Worm (Caenorhabditis elegans): ENCODE results near the gene F55G7.1.

- no peak for TF ChIP-seq ama-1 (optimal IDR thresholded peaks at IDR 0.05)
- TF ChIP-seq unc-42 (tag; optimal IDR thresholded peaks at IDR 0.05): peak; percentile 25
- TF ChIP-seq ceh-34 (tag; optimal IDR thresholded peaks at IDR 0.05): peak; percentile 73
- TF ChIP-seq sox-4 (tag; optimal IDR thresholded peaks at IDR 0.05): peak; percentile 64
- TF ChIP-seq unc-86 (tag; optimal IDR thresholded peaks at IDR 0.05): peak; percentile 54
- TF ChIP-seq hlh-30 (tag; optimal IDR thresholded peaks at IDR 0.05; ENCODE audit: insufficient read depth): no peak
- TF ChIP-seq ets-4 (tag; optimal IDR thresholded peaks at IDR 0.05): peak; percentile 2
- peak; percentile 54 for TF ChIP-seq tbx-2 (tag; optimal IDR thresholded peaks at IDR 0.05)
- TF ChIP-seq C38D4.7 (GFP tag; optimal IDR thresholded peaks at IDR 0.05): peak; percentile 67
- peak; percentile 55 for TF ChIP-seq ref-2 (tag; optimal IDR thresholded peaks at IDR 0.05)
- TF ChIP-seq ceh-9 (tag; optimal IDR thresholded peaks at IDR 0.05): no peak
- peak; percentile 47 for TF ChIP-seq C08G9.2 (tag; optimal IDR thresholded peaks at IDR 0.05)
- TF ChIP-seq dve-1 (tag; optimal IDR thresholded peaks at IDR 0.05): peak; percentile 21
- TF ChIP-seq T23F11.4 (GFP tag; optimal IDR thresholded peaks at IDR 0.05): peak; percentile 15
Measured at ce11 chrX:11934933-11935332, 10.7 kb downstream of the F55G7.1 start.
